Worm (Caenorhabditis elegans) whole organism, L2 larva: ENCODE measurements around the gene bath-27.

Experiments
- C34F6.9 ChIP-seq: fragments of 150-350 bp; optimal IDR thresholded peaks from 2 replicates; lab custom pipeline; 2014; ENCODE audit warnings: missing biosample characterization, missing genetic modification characterization
- F13H6.1 ChIP-seq: sonication (generic microtip); optimal IDR thresholded peaks from 2 replicates; lab custom pipeline; 2016; ENCODE audit warnings: missing genetic modification characterization, missing compliant biosample characterization
- R02D3.7 ChIP-seq: fragments of 150-350 bp; optimal IDR thresholded peaks from 2 replicates; lab custom pipeline; 2014; ENCODE audit warnings: missing biosample characterization, missing genetic modification characterization
- Y55F3AM.14 ChIP-seq: fragments of 200-800 bp; sonication (Bioruptor generic); optimal IDR thresholded peaks from 2 replicates; lab custom pipeline; 2018; ENCODE audit warnings: mild to moderate bottlenecking, missing genetic modification characterization, missing compliant biosample characterization
- ama-1 ChIP-seq: fragments of 150-350 bp; optimal IDR thresholded peaks from 2 replicates; lab custom pipeline; 2018; ENCODE audit warnings: inconsistent platforms
- blmp-1 ChIP-seq: sonication (generic microtip); optimal IDR thresholded peaks from 2 replicates; lab custom pipeline; 2017; ENCODE audit warnings: missing genetic modification characterization, mild to moderate bottlenecking, missing compliant biosample characterization, antibody characterized with exemption, moderate library complexity; ENCODE audit not compliant: insufficient read depth
- crh-2 ChIP-seq: sonication (generic microtip); optimal IDR thresholded peaks from 2 replicates; lab custom pipeline; 2017; ENCODE audit warnings: missing biosample characterization, missing genetic modification characterization
- dmd-4 ChIP-seq: sonication (generic microtip); optimal IDR thresholded peaks from 2 replicates; lab custom pipeline; 2017; ENCODE audit warnings: missing biosample characterization, missing genetic modification characterization
- egl-27 ChIP-seq: sonication (generic microtip); optimal IDR thresholded peaks from 3 replicates; lab custom pipeline; 2017; ENCODE audit warnings: missing biosample characterization, missing genetic modification reagents, missing genetic modification characterization
- fos-1 ChIP-seq: fragments of 150-350 bp; optimal IDR thresholded peaks from 2 replicates; lab custom pipeline; 2014; ENCODE audit warnings: missing biosample characterization, missing genetic modification characterization
- gmeb-1 ChIP-seq: fragments of 150-350 bp; optimal IDR thresholded peaks from 2 replicates; lab custom pipeline; 2014; ENCODE audit warnings: missing biosample characterization, missing genetic modification characterization
- lin-11 ChIP-seq: fragments of 150-350 bp; sonication (generic microtip); optimal IDR thresholded peaks from 2 replicates; lab custom pipeline; 2014; ENCODE audit warnings: missing biosample characterization, missing genetic modification characterization, inconsistent platforms, mixed read lengths
- lin-13 ChIP-seq: fragments of 150-350 bp; optimal IDR thresholded peaks from 2 replicates; lab custom pipeline; 2014; ENCODE audit warnings: missing biosample characterization, missing genetic modification reagents, missing genetic modification characterization
- lin-39 ChIP-seq: fragments of 150-350 bp; optimal IDR thresholded peaks from 2 replicates; lab custom pipeline; 2014; ENCODE audit warnings: missing biosample characterization, missing genetic modification reagents, missing genetic modification characterization
- lsy-2 ChIP-seq, 2 experiments: fragments of 150-350 bp in 1 of 2; sonication (generic microtip) in 1 of 2; optimal IDR thresholded peaks; 2 replicates each; lab custom pipeline; 2014 to 2017; ENCODE audit warnings: missing biosample characterization in 2 of 2, missing genetic modification characterization in 2 of 2
- mab-5 ChIP-seq: fragments of 150-350 bp; optimal IDR thresholded peaks from 2 replicates; lab custom pipeline; 2014; ENCODE audit warnings: missing biosample characterization, missing genetic modification characterization
- mbf-1 ChIP-seq: sonication (generic microtip); optimal IDR thresholded peaks from 2 replicates; lab custom pipeline; 2017; ENCODE audit warnings: missing biosample characterization, missing genetic modification characterization
- mdl-1 ChIP-seq, 2 experiments: fragments of 150-350 bp in 1 of 2; sonication (generic microtip) in 1 of 2; optimal IDR thresholded peaks; 2 replicates each; lab custom pipeline; 2017; ENCODE audit warnings: missing biosample characterization in 2 of 2, missing genetic modification characterization in 2 of 2
- nhr-10 ChIP-seq: sonication (generic microtip); optimal IDR thresholded peaks from 2 replicates; lab custom pipeline; 2017; ENCODE audit warnings: missing biosample characterization, missing genetic modification characterization
- nhr-11 ChIP-seq: fragments of 150-350 bp; optimal IDR thresholded peaks from 2 replicates; lab custom pipeline; 2014; ENCODE audit warnings: missing biosample characterization, missing genetic modification characterization
- nhr-129 ChIP-seq: fragments of 150-350 bp; optimal IDR thresholded peaks from 2 replicates; lab custom pipeline; 2014; ENCODE audit warnings: missing biosample characterization, missing genetic modification characterization
- nhr-21 ChIP-seq: fragments of 150-350 bp; optimal IDR thresholded peaks from 2 replicates; lab custom pipeline; 2014; ENCODE audit warnings: missing biosample characterization, missing genetic modification characterization
- nhr-23 ChIP-seq: fragments of 150-350 bp; optimal IDR thresholded peaks from 2 replicates; lab custom pipeline; 2014; ENCODE audit warnings: missing biosample characterization, missing genetic modification reagents, missing genetic modification characterization
- nhr-237 ChIP-seq: fragments of 150-350 bp; optimal IDR thresholded peaks from 2 replicates; lab custom pipeline; 2014; ENCODE audit warnings: missing biosample characterization, missing genetic modification characterization
- nhr-25 ChIP-seq: fragments of 150-350 bp; sonication (generic microtip); optimal IDR thresholded peaks from 3 replicates; lab custom pipeline; 2014; ENCODE audit warnings: missing biosample characterization, missing genetic modification characterization
- nhr-6 ChIP-seq: fragments of 150-350 bp; optimal IDR thresholded peaks from 2 replicates; lab custom pipeline; 2014; ENCODE audit warnings: missing biosample characterization, missing genetic modification characterization
- peb-1 ChIP-seq: fragments of 150-350 bp; optimal IDR thresholded peaks from 2 replicates; lab custom pipeline; 2014; ENCODE audit warnings: missing biosample characterization, missing genetic modification characterization
- sem-4 ChIP-seq: fragments of 150-350 bp; optimal IDR thresholded peaks from 2 replicates; lab custom pipeline; 2014; ENCODE audit warnings: missing biosample characterization, missing genetic modification reagents, missing genetic modification characterization
- sma-9 ChIP-seq, 2 experiments: fragments of 150-350 bp in 1 of 2; sonication (generic microtip) in 1 of 2; optimal IDR thresholded peaks; 2 replicates each; lab custom pipeline; 2014 to 2016; ENCODE audit warnings: missing genetic modification characterization in 2 of 2, mild to moderate bottlenecking in 1 of 2, missing biosample characterization in 1 of 2, missing compliant biosample characterization in 1 of 2, missing genetic modification reagents in 1 of 2, moderate library complexity in 1 of 2
- snpc-4 ChIP-seq: fragments of 150-350 bp; optimal IDR thresholded peaks from 2 replicates; lab custom pipeline; 2014; ENCODE audit warnings: missing biosample characterization, missing genetic modification characterization
- unc-62 ChIP-seq: fragments of 150-350 bp; optimal IDR thresholded peaks from 2 replicates; lab custom pipeline; 2014; ENCODE audit warnings: missing biosample characterization, missing genetic modification reagents, missing genetic modification characterization
- ztf-1 ChIP-seq: fragments of 200-800 bp; sonication (Bioruptor generic); conservative IDR thresholded peaks from 2 replicates; pipeline ENCODE4 v1.3.6; 2022; ENCODE audit warnings: missing genetic modification characterization, missing compliant biosample characterization
- ztf-4 ChIP-seq: fragments of 150-350 bp; optimal IDR thresholded peaks from 2 replicates; lab custom pipeline; 2014; ENCODE audit warnings: missing biosample characterization, missing genetic modification characterization

bath-27 gene

ce11 chrII:3358834-3359233, at the start of gene bath-27, which contains the start of gene lido-14:
Gene bath-27, plus strand, starts transcription at chrII:3359139.
Gene lido-14, plus strand, starts transcription at chrII:3359134.
- TF ChIP-seq blmp-1 (tag; lab: Kevin White, UChicago) = no peak
- no peak for TF ChIP-seq ztf-4 (tag; lab: Kevin White, UChicago)
- no peak for TF ChIP-seq nhr-237 (tag; lab: Kevin White, UChicago)
- TF ChIP-seq lin-13 (GFP tag; lab: Kevin White, UChicago) = no peak
- TF ChIP-seq nhr-10 (tag; lab: Kevin White, UChicago) = no peak
- no peak for TF ChIP-seq nhr-25 (tag; lab: Kevin White, UChicago)
- no peak for TF ChIP-seq fos-1
- TF ChIP-seq mbf-1 (tag; lab: Kevin White, UChicago) = no peak
- no peak for TF ChIP-seq F13H6.1
- no peak for TF ChIP-seq nhr-11 (tag; lab: Kevin White, UChicago)
- TF ChIP-seq sma-9 (GFP tag; optimal IDR thresholded peaks at IDR 0.05; lab: Kevin White, UChicago) = no peak
- no peak for TF ChIP-seq sma-9 (tag; optimal IDR thresholded peaks at IDR 0.05; lab: Kevin White, UChicago)
- TF ChIP-seq egl-27 = no peak
- no peak for TF ChIP-seq peb-1 (tag; lab: Kevin White, UChicago)
- no peak for TF ChIP-seq lin-39
- TF ChIP-seq nhr-23 (tag; lab: Kevin White, UChicago) = no peak
- no peak for TF ChIP-seq nhr-21 (tag; lab: Kevin White, UChicago)
- TF ChIP-seq snpc-4 (tag; lab: Kevin White, UChicago) = no peak
- no peak for TF ChIP-seq unc-62 (GFP tag; lab: Kevin White, UChicago)
- no peak for TF ChIP-seq lin-11 (tag; lab: Kevin White, UChicago)
- no peak for TF ChIP-seq dmd-4 (tag; lab: Kevin White, UChicago)
- TF ChIP-seq, all 48 proteins: peak for 0

DNA sequence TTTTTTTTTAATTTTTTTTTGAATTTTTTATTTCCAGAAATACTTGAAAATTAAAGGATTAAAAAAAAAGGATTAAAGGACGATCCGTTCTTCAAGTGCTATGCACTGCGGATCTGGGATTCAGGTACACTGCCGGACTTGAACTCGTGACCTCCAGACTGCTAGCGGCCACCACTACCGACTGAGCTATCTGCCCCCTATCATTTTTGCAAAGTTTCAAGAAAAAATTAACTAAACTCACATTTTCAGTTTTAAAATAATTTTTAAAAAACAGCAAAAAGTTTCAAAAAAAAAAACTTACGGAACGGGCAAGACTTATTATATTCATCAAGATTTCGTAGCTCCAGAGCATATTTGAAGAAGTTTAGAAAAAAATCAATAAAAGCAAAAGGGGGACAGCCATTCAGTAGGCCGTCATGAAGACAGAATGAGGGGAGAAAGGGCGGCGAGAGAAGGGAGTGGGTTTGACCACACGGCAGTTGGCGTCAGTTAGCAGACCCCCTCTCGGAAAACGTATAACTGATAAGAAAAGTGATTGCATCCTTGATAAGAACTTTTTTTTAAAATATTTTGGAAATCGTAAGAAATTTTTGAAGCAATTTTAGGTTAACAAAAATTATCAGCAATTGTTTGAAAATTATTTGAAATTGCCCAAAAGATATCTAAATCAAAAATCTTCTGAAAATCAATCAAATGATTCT, 47.8 kb upstream of the bath-27 start:
- TF ChIP-seq fos-1 = peak; percentile 34
- TF ChIP-seq ama-1 = no peak

ce11 chrII:3313442-3313841, 45.5 kb upstream of the bath-27 start, which contains the start of gene F39E9.6:
Gene F39E9.6, minus strand, starts transcription at chrII:3313542.
- TF ChIP-seq ztf-1 (no peak), gmeb-1 (tag; lab: Kevin White, UChicago) (no peak), lsy-2 (tag; optimal IDR thresholded peaks at IDR 0.05; lab: Kevin White, UChicago) (no peak), fos-1 (no peak), mab-5 (no peak), C34F6.9 (tag; lab: Kevin White, UChicago) (no peak), mdl-1 (tag; optimal IDR thresholded peaks at IDR 0.05; lab: Kevin White, UChicago) (no peak), sem-4 (tag; lab: Kevin White, UChicago) (no peak), sma-9 (GFP tag; optimal IDR thresholded peaks at IDR 0.05; lab: Kevin White, UChicago) (no peak), sma-9 (tag; optimal IDR thresholded peaks at IDR 0.05; lab: Kevin White, UChicago) (no peak), nhr-21 (tag; lab: Kevin White, UChicago) (no peak), nhr-6 (tag; lab: Kevin White, UChicago) (no peak), R02D3.7 (tag; lab: Kevin White, UChicago) (no peak), unc-62 (GFP tag; lab: Kevin White, UChicago) (no peak), egl-27 (no peak), crh-2 (tag; lab: Kevin White, UChicago) (no peak), F13H6.1 (no peak)

ce11 chrII:3318839-3319238, 40.1 kb upstream of the bath-27 start:
- TF ChIP-seq nhr-6 (tag; lab: Kevin White, UChicago) (no peak), nhr-21 (tag; lab: Kevin White, UChicago) (no peak), lin-39 (no peak), sma-9 (GFP tag; optimal IDR thresholded peaks at IDR 0.05; lab: Kevin White, UChicago) (peak; percentile 0), sma-9 (tag; optimal IDR thresholded peaks at IDR 0.05; lab: Kevin White, UChicago) (no peak)

- TF ChIP-seq nhr-11 (tag; lab: Kevin White, UChicago) (no peak), mab-5 (no peak), nhr-129 (tag; lab: Kevin White, UChicago) (no peak), sma-9 (GFP tag; optimal IDR thresholded peaks at IDR 0.05; lab: Kevin White, UChicago) (no peak), sma-9 (tag; optimal IDR thresholded peaks at IDR 0.05; lab: Kevin White, UChicago) (no peak), F13H6.1 (no peak), Y55F3AM.14 (no peak), R02D3.7 (tag; lab: Kevin White, UChicago) (no peak)
Observed at ce11 chrII:3322257-3322656, 36.7 kb upstream of the bath-27 start, which contains the start of gene Y46D2A.1. Gene Y46D2A.1, plus strand, starts transcription at chrII:3322557.
